Worm (Caenorhabditis elegans): ENCODE measurements around the gene cah-1.

DNA sequence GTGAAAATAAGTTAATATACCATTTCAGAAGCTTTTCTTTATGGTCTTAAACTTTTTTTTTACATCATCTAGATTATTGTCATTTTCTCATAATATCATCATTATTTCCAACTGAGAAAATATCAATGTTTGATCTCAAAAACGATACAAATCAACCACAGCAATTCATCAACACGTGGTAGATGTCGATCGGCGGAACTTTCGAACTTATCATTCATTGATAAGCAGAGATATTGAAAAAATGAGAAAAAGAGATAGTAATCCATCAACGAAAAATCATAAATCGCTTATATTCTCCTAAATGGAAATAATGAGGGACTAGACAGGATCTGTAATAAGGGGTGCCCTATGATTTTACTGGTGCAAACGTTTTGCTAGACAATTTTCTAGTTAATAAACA lies 11.3 kb upstream of the cah-1 start:
- TF ChIP-seq hlh-1 (tag; optimal IDR thresholded peaks at IDR 0.05) (no peak), snpc-4 (tag; optimal IDR thresholded peaks at IDR 0.05) (no peak), pha-4 (tag; optimal IDR thresholded peaks at IDR 0.05) (no peak), flh-1 (GFP tag; optimal IDR thresholded peaks at IDR 0.05) (no peak), mep-1 (tag; optimal IDR thresholded peaks at IDR 0.05) (no peak)
